Worm (Caenorhabditis elegans) whole organism, young adult: ENCODE results near the gene slcr-46.1.

Experiments
- B0035.1 ChIP-seq: sonication (generic microtip); optimal IDR thresholded peaks from 2 replicates; lab custom pipeline; 2016; ENCODE audit warnings: missing genetic modification characterization, mild to moderate bottlenecking, missing compliant biosample characterization, missing genotype, missing genetic modification reagents
- B0261.1 ChIP-seq: sonication (generic microtip); optimal IDR thresholded peaks from 2 replicates; lab custom pipeline; 2016; ENCODE audit warnings: mild to moderate bottlenecking, missing genetic modification characterization, moderate library complexity, missing compliant biosample characterization
- B0336.3 ChIP-seq: fragments of 200-800 bp; sonication (Bioruptor generic); IDR thresholded peaks from 2 replicates; pipeline ENCODE4 v1.3.6; 2022; ENCODE audit warnings: missing genetic modification characterization, missing compliant biosample characterization
- C06A6.2 ChIP-seq: fragments of 200-800 bp; sonication (Bioruptor generic); conservative IDR thresholded peaks from 2 replicates; pipeline ENCODE4 v1.3.6; 2022; ENCODE audit warnings: missing genetic modification characterization, missing compliant biosample characterization
- F10E7.11 ChIP-seq: sonication (generic microtip); optimal IDR thresholded peaks from 2 replicates; lab custom pipeline; 2017; ENCODE audit warnings: mild to moderate bottlenecking, missing genetic modification characterization, moderate library complexity, missing compliant biosample characterization
- F33H1.4 ChIP-seq: fragments of 200-800 bp; sonication (Bioruptor generic); IDR thresholded peaks from 2 replicates; pipeline ENCODE4 v1.3.6; 2022; ENCODE audit warnings: missing genetic modification reagents, missing genetic modification characterization, missing compliant biosample characterization
- F57A8.1 ChIP-seq: fragments of 200-800 bp; sonication (Bioruptor generic); optimal IDR thresholded peaks from 2 replicates; lab custom pipeline; 2018; ENCODE audit warnings: mild to moderate bottlenecking, missing genetic modification characterization, moderate library complexity, missing compliant biosample characterization
- K12H6.12 ChIP-seq: fragments of 200-800 bp; sonication (Bioruptor generic); optimal IDR thresholded peaks from 2 replicates; lab custom pipeline; 2018; ENCODE audit warnings: mild to moderate bottlenecking, missing genetic modification characterization, missing compliant biosample characterization
- Y79H2A.3 ChIP-seq: fragments of 200-800 bp; sonication (Bioruptor generic); conservative IDR thresholded peaks from 2 replicates; pipeline ENCODE4 v1.3.6; 2022; ENCODE audit warnings: missing genetic modification reagents, missing genetic modification characterization, missing compliant biosample characterization
- atf-7 ChIP-seq: sonication (generic microtip); optimal IDR thresholded peaks from 2 replicates; lab custom pipeline; 2017; ENCODE audit warnings: mild to moderate bottlenecking, missing genetic modification characterization, missing compliant biosample characterization
- athp-1 ChIP-seq: sonication (generic microtip); optimal IDR thresholded peaks from 2 replicates; lab custom pipeline; 2017; ENCODE audit warnings: mild to moderate bottlenecking, missing genetic modification characterization, missing compliant biosample characterization
- attf-3 ChIP-seq: fragments of 200-800 bp; sonication (Bioruptor generic); conservative IDR thresholded peaks from 2 replicates; pipeline ENCODE4 v1.3.6; 2022; ENCODE audit warnings: missing genetic modification reagents, missing genetic modification characterization, missing compliant biosample characterization
- ccch-3 ChIP-seq: fragments of 200-800 bp; sonication (Bioruptor generic); optimal IDR thresholded peaks from 2 replicates; lab custom pipeline; 2018; ENCODE audit warnings: mild to moderate bottlenecking, missing genetic modification characterization, missing compliant biosample characterization
- cebp-1 ChIP-seq, 2 experiments: fragments of 200-800 bp in 1 of 2; sonication (Bioruptor generic) in 1 of 2; sonication (generic microtip) in 1 of 2; IDR thresholded peaks in 1 of 2; optimal IDR thresholded peaks in 1 of 2; 2 replicates each; pipeline versions ENCODE4 v1.3.6 to Lab custom; 2017 to 2022; ENCODE audit warnings: missing compliant biosample characterization in 2 of 2, missing genetic modification characterization in 2 of 2, mild to moderate bottlenecking in 1 of 2, missing genetic modification reagents in 1 of 2, moderate library complexity in 1 of 2
- ceh-27 ChIP-seq: fragments of 200-800 bp; sonication (Bioruptor generic); optimal IDR thresholded peaks from 2 replicates; lab custom pipeline; 2018; ENCODE audit warnings: mild to moderate bottlenecking, missing genetic modification characterization, moderate library complexity, missing compliant biosample characterization
- die-1 ChIP-seq: sonication (generic microtip); optimal IDR thresholded peaks from 2 replicates; lab custom pipeline; 2016; ENCODE audit warnings: missing genotype, mild to moderate bottlenecking, missing genetic modification characterization, missing compliant biosample characterization
- egl-44 ChIP-seq: fragments of 200-800 bp; sonication (Bioruptor generic); IDR thresholded peaks from 2 replicates; pipeline ENCODE4 v1.3.6; 2022; ENCODE audit warnings: missing genetic modification reagents, missing genetic modification characterization, missing compliant biosample characterization
- egrh-3 ChIP-seq: fragments of 200-800 bp; sonication (Bioruptor generic); IDR thresholded peaks from 2 replicates; pipeline ENCODE4 v1.3.6; 2022; ENCODE audit warnings: missing genetic modification reagents, missing genetic modification characterization, missing compliant biosample characterization
- gei-17 ChIP-seq: fragments of 200-800 bp; sonication (Bioruptor generic); optimal IDR thresholded peaks from 2 replicates; lab custom pipeline; 2018; ENCODE audit warnings: mild to moderate bottlenecking, missing genetic modification characterization, missing compliant biosample characterization
- hmg-1.2 ChIP-seq: fragments of 200-800 bp; sonication (Bioruptor generic); IDR thresholded peaks from 2 replicates; pipeline ENCODE4 v1.3.6; 2022; ENCODE audit warnings: missing genetic modification reagents, missing genetic modification characterization, missing compliant biosample characterization
- hmg-20 ChIP-seq: fragments of 200-800 bp; sonication (Bioruptor generic); IDR thresholded peaks from 2 replicates; pipeline ENCODE4 v1.3.6; 2022; ENCODE audit warnings: missing genetic modification reagents, missing genetic modification characterization, missing compliant biosample characterization
- hsf-1 ChIP-seq: fragments of 200-800 bp; sonication (Bioruptor generic); IDR thresholded peaks from 2 replicates; pipeline ENCODE4 v1.3.6; 2022; ENCODE audit warnings: missing genetic modification reagents, missing genetic modification characterization, missing compliant biosample characterization
- lin-26 ChIP-seq: fragments of 200-800 bp; sonication (Bioruptor generic); IDR thresholded peaks from 2 replicates; pipeline ENCODE4 v1.3.6; 2022; ENCODE audit warnings: missing genetic modification reagents, missing genetic modification characterization, missing compliant biosample characterization
- lin-40 ChIP-seq: sonication (generic microtip); optimal IDR thresholded peaks from 2 replicates; lab custom pipeline; 2016; ENCODE audit warnings: missing genetic modification characterization, mild to moderate bottlenecking, missing compliant biosample characterization, missing genotype, missing genetic modification reagents
- lin-54 ChIP-seq: fragments of 200-800 bp; sonication (Bioruptor generic); optimal IDR thresholded peaks from 2 replicates; lab custom pipeline; 2018; ENCODE audit warnings: mild to moderate bottlenecking, missing genetic modification characterization, missing compliant biosample characterization
- lir-1 ChIP-seq: fragments of 200-800 bp; sonication (Bioruptor generic); conservative IDR thresholded peaks from 2 replicates; pipeline ENCODE4 v1.3.6; 2022; ENCODE audit warnings: missing genetic modification reagents, missing genetic modification characterization, missing compliant biosample characterization
- madf-10 ChIP-seq: sonication (generic microtip); optimal IDR thresholded peaks from 2 replicates; lab custom pipeline; 2016; ENCODE audit warnings: mild to moderate bottlenecking, missing genetic modification characterization, missing compliant biosample characterization
- mcd-1 ChIP-seq: fragments of 200-800 bp; sonication (Bioruptor generic); IDR thresholded peaks from 2 replicates; pipeline ENCODE4 v1.3.6; 2022; ENCODE audit warnings: missing genetic modification reagents, missing genetic modification characterization, missing compliant biosample characterization
- nfya-1 ChIP-seq: sonication (generic microtip); optimal IDR thresholded peaks from 2 replicates; lab custom pipeline; 2017; ENCODE audit warnings: antibody characterized with exemption, missing compliant biosample characterization, missing genetic modification characterization, borderline replicate concordance; ENCODE audit not compliant: insufficient read depth
- nfyb-1 ChIP-seq: fragments of 200-800 bp; sonication (Bioruptor generic); IDR thresholded peaks from 2 replicates; pipeline ENCODE4 v1.3.6; 2022; ENCODE audit warnings: missing genetic modification reagents, missing genetic modification characterization, missing compliant biosample characterization
- nhr-80 ChIP-seq: sonication (generic microtip); optimal IDR thresholded peaks from 2 replicates; lab custom pipeline; 2016; ENCODE audit warnings: missing genetic modification characterization, missing compliant biosample characterization
- nhr-90 ChIP-seq: sonication (generic microtip); optimal IDR thresholded peaks from 2 replicates; lab custom pipeline; 2016; ENCODE audit warnings: missing genotype, mild to moderate bottlenecking, missing genetic modification characterization, missing compliant biosample characterization
- pbrm-1 ChIP-seq: fragments of 200-800 bp; sonication (Bioruptor generic); IDR thresholded peaks from 2 replicates; pipeline ENCODE4 v1.3.6; 2022; ENCODE audit warnings: missing genetic modification reagents, missing genetic modification characterization, missing compliant biosample characterization
- pha-4 ChIP-seq: fragments of 150-350 bp; sonication (generic microtip); optimal IDR thresholded peaks from 2 replicates; lab custom pipeline; 2014; ENCODE audit warnings: missing biosample characterization, missing genetic modification reagents, missing genetic modification characterization
- rcor-1 ChIP-seq: fragments of 200-800 bp; sonication (Bioruptor generic); IDR thresholded peaks from 2 replicates; pipeline ENCODE4 v1.3.6; 2022; ENCODE audit warnings: missing genetic modification reagents, missing genetic modification characterization, missing compliant biosample characterization
- rpc-1 ChIP-seq, 2 experiments: fragments of 150-350 bp in 1 of 2; sonication (generic microtip) in 1 of 2; optimal IDR thresholded peaks; 2 replicates each; lab custom pipeline; 2014 to 2018; ENCODE audit warnings: missing biosample characterization in 1 of 2, missing genetic modification characterization in 1 of 2, missing genetic modification reagents in 1 of 2, missing genotype in 1 of 2
- snpc-1.3 ChIP-seq: sonication (generic microtip); optimal IDR thresholded peaks from 2 replicates; lab custom pipeline; 2017; ENCODE audit warnings: missing genetic modification characterization, mild to moderate bottlenecking, missing compliant biosample characterization, antibody characterized with exemption, moderate library complexity, missing genotype, missing genetic modification reagents; ENCODE audit not compliant: insufficient read depth
- snpc-4 ChIP-seq, 5 experiments: fragments of 150-350 bp in 1 of 5; sonication (generic microtip) in 4 of 5; optimal IDR thresholded peaks; 2 replicates each; lab custom pipeline; 2014 to 2018; ENCODE audit warnings: missing genetic modification characterization in 5 of 5, missing biosample characterization in 3 of 5, antibody characterized with exemption in 2 of 5, mild to moderate bottlenecking in 2 of 5, missing compliant biosample characterization in 2 of 5, missing genotype in 2 of 5, moderate library complexity in 2 of 5, missing genetic modification reagents in 1 of 5
- somi-1 ChIP-seq: fragments of 200-800 bp; sonication (Bioruptor generic); optimal IDR thresholded peaks from 2 replicates; lab custom pipeline; 2018; ENCODE audit warnings: mild to moderate bottlenecking, missing genetic modification characterization, missing compliant biosample characterization
- tbp1 ChIP-seq: fragments of 200-800 bp; sonication (Bioruptor generic); optimal IDR thresholded peaks from 2 replicates; lab custom pipeline; 2018; ENCODE audit warnings: mild to moderate bottlenecking, missing genetic modification characterization, missing compliant biosample characterization
- tlf-1 ChIP-seq: fragments of 200-800 bp; sonication (Bioruptor generic); optimal IDR thresholded peaks from 2 replicates; lab custom pipeline; 2018; ENCODE audit warnings: mild to moderate bottlenecking, missing genetic modification characterization, missing compliant biosample characterization
- ztf-18 ChIP-seq: sonication (generic microtip); optimal IDR thresholded peaks from 2 replicates; lab custom pipeline; 2016; ENCODE audit warnings: missing genotype, mild to moderate bottlenecking, missing genetic modification characterization, missing compliant biosample characterization
- ztf-22 ChIP-seq: fragments of 200-800 bp; sonication (Bioruptor generic); optimal IDR thresholded peaks from 2 replicates; lab custom pipeline; 2018; ENCODE audit warnings: mild to moderate bottlenecking, missing genetic modification characterization, moderate library complexity, missing compliant biosample characterization
- ztf-26 ChIP-seq: sonication (generic microtip); optimal IDR thresholded peaks from 2 replicates; lab custom pipeline; 2017; ENCODE audit warnings: missing genetic modification characterization, missing compliant biosample characterization
- ztf-3 ChIP-seq: fragments of 200-800 bp; sonication (Bioruptor generic); optimal IDR thresholded peaks from 2 replicates; lab custom pipeline; 2018; ENCODE audit warnings: mild to moderate bottlenecking, missing genetic modification characterization, missing compliant biosample characterization
- ztf-6 ChIP-seq: fragments of 200-800 bp; sonication (Bioruptor generic); IDR thresholded peaks from 2 replicates; pipeline ENCODE4 v1.3.6; 2022; ENCODE audit warnings: missing genetic modification reagents, missing genetic modification characterization, missing compliant biosample characterization

The slcr-46.1 gene

DNA sequence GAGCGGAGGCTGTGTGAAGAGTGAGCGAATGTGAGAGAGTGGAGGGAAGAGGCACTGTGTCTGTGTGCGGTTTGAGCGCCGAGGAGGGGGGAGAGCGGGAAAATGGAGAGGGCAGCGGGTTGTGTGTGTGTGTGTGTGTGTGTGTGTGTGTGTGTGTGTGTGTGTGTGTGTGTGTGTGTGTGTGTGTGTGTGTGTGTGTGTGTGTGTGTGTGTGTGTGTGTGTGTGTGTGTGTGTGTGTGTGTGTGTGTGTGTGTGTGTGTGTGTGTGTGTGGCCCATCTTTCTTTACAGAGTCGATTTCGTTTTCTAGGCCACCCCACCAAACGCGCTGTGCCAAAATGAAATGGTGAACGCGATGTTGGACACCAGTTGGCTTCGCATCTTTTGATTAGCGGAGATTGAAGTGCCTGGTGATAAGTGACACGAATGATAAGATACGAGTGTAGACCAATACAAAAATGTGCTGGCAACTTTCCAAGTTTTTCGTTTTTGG lies 25.7 kb upstream of the slcr-46.1 start (continued):
- TF ChIP-seq attf-3 (GFP tag; lab: Robert Waterston, UW) (0 out of 2 replicates have a peak, but pooled peaks have one; percentile 41), madf-10 (tag; lab: Kevin White, UChicago) (peak; percentile 34), lin-40 (peak; percentile 69), ztf-3 (GFP tag; lab: Kevin White, UChicago) (peak; percentile 100), egrh-3 (GFP tag; lab: Robert Waterston, UW) (peak; percentile 98), atf-7 (tag; lab: Kevin White, UChicago) (peak; percentile 94), gei-17 (GFP tag; lab: Kevin White, UChicago) (peak; percentile 81), ztf-26 (peak; percentile 95), F33H1.4 (peak; percentile 31), pbrm-1 (GFP tag; lab: Robert Waterston, UW) (peak; percentile 64), ztf-18 (tag; lab: Kevin White, UChicago) (peak; percentile 70), tlf-1 (GFP tag; lab: Kevin White, UChicago) (peak; percentile 84), athp-1 (tag; lab: Kevin White, UChicago) (peak; percentile 82), B0035.1 (tag; lab: Kevin White, UChicago) (peak; percentile 22), Y79H2A.3 (GFP tag; lab: Robert Waterston, UW) (0 out of 2 replicates have a peak, but pooled peaks have one; percentile 48), rcor-1 (GFP tag; lab: Robert Waterston, UW) (peak; percentile 85), ccch-3 (GFP tag; lab: Kevin White, UChicago) (peak; percentile 17), mcd-1 (peak; percentile 85), egl-44 (peak; percentile 78), nfyb-1 (GFP tag; lab: Robert Waterston, UW) (peak; percentile 95), C06A6.2 (GFP tag; lab: Robert Waterston, UW) (peak; percentile 90), hmg-20 (peak; percentile 31; the same call in 1 of the 2 replicates), tbp1 (GFP tag; lab: Kevin White, UChicago) (peak; percentile 70), ztf-22 (GFP tag; lab: Kevin White, UChicago) (peak; percentile 90), nhr-80 (tag; lab: Kevin White, UChicago) (peak; percentile 85), F57A8.1 (peak; percentile 64), B0261.1 (peak; percentile 38), hmg-1.2 (GFP tag; lab: Robert Waterston, UW) (peak; percentile 88), somi-1 (GFP tag; lab: Kevin White, UChicago) (peak; percentile 93), B0336.3 (peak; percentile 98), F10E7.11 (peak; percentile 80), ztf-6 (GFP tag; lab: Robert Waterston, UW) (peak; percentile 61; the same call in 1 of the 2 replicates), lin-54 (GFP tag; lab: Kevin White, UChicago) (peak; percentile 79), lir-1 (GFP tag; lab: Robert Waterston, UW) (peak; percentile 99)

ce11 chrX:4607300-4607699 lies 24.9 kb upstream of the slcr-46.1 start:
- TF ChIP-seq cebp-1 (GFP tag; IDR thresholded peaks at IDR 0.05; lab: Robert Waterston, UW): no peak
- TF ChIP-seq cebp-1 (tag; optimal IDR thresholded peaks at IDR 0.05; lab: Kevin White, UChicago): no peak
- peak; percentile 72; the same call in 1 of the 2 replicates for TF ChIP-seq lin-26
- peak; percentile 65 for TF ChIP-seq B0261.1
- TF ChIP-seq rpc-1 (optimal IDR thresholded peaks at IDR 0.05; lab: Kevin White, UChicago): peak; percentile 57
- TF ChIP-seq rpc-1 (tag; optimal IDR thresholded peaks at IDR 0.05; lab: Kevin White, UChicago): peak; percentile 87
- no peak for TF ChIP-seq ceh-27 (GFP tag; lab: Kevin White, UChicago)
- no peak for TF ChIP-seq snpc-4 (GFP tag; optimal IDR thresholded peaks at IDR 0.05; lab: Kevin White, UChicago)
- TF ChIP-seq snpc-4 (tag; optimal IDR thresholded peaks at IDR 0.05; lab: Kevin White, UChicago): peak in 1 of 4 experiments; percentile 48
- TF ChIP-seq K12H6.12 (tag; lab: Kevin White, UChicago): no peak
- TF ChIP-seq pha-4: no peak
- peak; percentile 16 for TF ChIP-seq ztf-18 (tag; lab: Kevin White, UChicago)
- no peak for TF ChIP-seq ztf-26
- TF ChIP-seq hmg-1.2 (GFP tag; lab: Robert Waterston, UW): peak; percentile 22; the same call in 1 of the 2 replicates
- no peak for TF ChIP-seq nhr-90
- peak; percentile 63 for TF ChIP-seq snpc-1.3
- TF ChIP-seq tbp1 (GFP tag; lab: Kevin White, UChicago): peak; percentile 83
- TF ChIP-seq hsf-1: no peak
- peak; percentile 54 for TF ChIP-seq die-1 (tag; lab: Kevin White, UChicago)
- no peak for TF ChIP-seq nfya-1 (tag; lab: Kevin White, UChicago)
